Worm (Caenorhabditis elegans) whole organism, L3 larva: ENCODE measurements around the gene srab-11.

Source experiments
- fkh-10 ChIP-seq: sonication (generic microtip); optimal IDR thresholded peaks from 2 replicates; lab custom pipeline; 2017; ENCODE audit warnings: missing biosample characterization, missing genetic modification reagents, missing genetic modification characterization
- nhr-77 ChIP-seq: fragments of 150-350 bp; optimal IDR thresholded peaks from 2 replicates; lab custom pipeline; 2014; ENCODE audit warnings: missing biosample characterization, missing genetic modification characterization
- pqm-1 ChIP-seq: fragments of 150-350 bp; optimal IDR thresholded peaks from 2 replicates; lab custom pipeline; 2017; ENCODE audit warnings: missing biosample characterization, missing genetic modification characterization, inconsistent platforms
- snpc-4 ChIP-seq: fragments of 150-350 bp; optimal IDR thresholded peaks from 2 replicates; lab custom pipeline; 2014; ENCODE audit warnings: missing biosample characterization, missing genetic modification characterization

ce11 chrV:3133293-3133755 is 13.5 kb downstream of the srab-11 start, which contains the start of gene F02C9.2:
- no peak for TF ChIP-seq snpc-4 (tag; lab: Kevin White, UChicago)
- no peak for TF ChIP-seq pqm-1 (tag; lab: Kevin White, UChicago)
- TF ChIP-seq fkh-10, result no peak
- no peak for TF ChIP-seq nhr-77
